Fruit fly (Drosophila melanogaster) whole organism, embryonic: ENCODE data around the gene CG1999.

Source experiments
- Antp ChIP-seq: fragments of 200-800 bp; sonication (Bioruptor generic); optimal IDR thresholded peaks from 3 replicates; lab custom pipeline; 2016; ENCODE audit warnings: missing biosample characterization, missing genetic modification characterization
- CG10147 ChIP-seq: fragments of 200-800 bp; sonication (Bioruptor generic); optimal IDR thresholded peaks from 2 replicates; lab custom pipeline; 2019; ENCODE audit warnings: missing biosample characterization, mild to moderate bottlenecking, missing genetic modification characterization, moderate library complexity
- CG10267 ChIP-seq: fragments of 200-800 bp; sonication (Bioruptor generic); optimal IDR thresholded peaks from 2 replicates; lab custom pipeline; 2018; ENCODE audit warnings: missing biosample characterization, mild to moderate bottlenecking, missing genetic modification characterization, moderate library complexity
- CG11560 ChIP-seq: fragments of 200-800 bp; sonication (Bioruptor generic); IDR thresholded peaks from 3 replicates; pipeline ENCODE4 v1.3.6; 2022; ENCODE audit warnings: missing biosample characterization, missing genetic modification characterization
- CG15011 ChIP-seq: fragments of 200-800 bp; sonication (Bioruptor generic); optimal IDR thresholded peaks from 3 replicates; lab custom pipeline; 2018; ENCODE audit warnings: missing biosample characterization, mild to moderate bottlenecking, missing genetic modification characterization
- CG16863 ChIP-seq: fragments of 200-800 bp; sonication (Bioruptor generic); optimal IDR thresholded peaks from 3 replicates; lab custom pipeline; 2016; ENCODE audit warnings: missing biosample characterization, missing genetic modification characterization
- CG18011 ChIP-seq: fragments of 200-800 bp; sonication (Bioruptor generic); optimal IDR thresholded peaks from 2 replicates; lab custom pipeline; 2017; ENCODE audit warnings: missing biosample characterization, missing genetic modification characterization, mild to moderate bottlenecking, moderate library complexity, missing genotype
- CG18476 ChIP-seq: fragments of 200-800 bp; sonication (Bioruptor generic); optimal IDR thresholded peaks from 2 replicates; lab custom pipeline; 2016; ENCODE audit warnings: missing biosample characterization, mild to moderate bottlenecking, missing genetic modification characterization
- CG18599 ChIP-seq: fragments of 200-800 bp; sonication (Bioruptor generic); optimal IDR thresholded peaks from 3 replicates; lab custom pipeline; 2017; ENCODE audit warnings: missing biosample characterization, missing genetic modification characterization, mild to moderate bottlenecking, moderate library complexity, missing genetic modification reagents
- CG2129 ChIP-seq: fragments of 200-800 bp; sonication (Bioruptor generic); IDR thresholded peaks from 2 replicates; pipeline ENCODE4 v1.3.6; 2022; ENCODE audit warnings: missing biosample characterization, missing genetic modification characterization; ENCODE audit not compliant: partially characterized antibody
- CG2199 ChIP-seq: fragments of 200-800 bp; sonication (Bioruptor generic); IDR thresholded peaks from 3 replicates; pipeline ENCODE4 v1.3.6; 2022; ENCODE audit warnings: missing biosample characterization, missing genetic modification characterization
- CG2678 ChIP-seq: fragments of 200-800 bp; sonication (Bioruptor generic); optimal IDR thresholded peaks from 3 replicates; lab custom pipeline; 2019; ENCODE audit warnings: missing biosample characterization, mild to moderate bottlenecking, missing genetic modification characterization, moderate library complexity
- CG2712 ChIP-seq: fragments of 200-800 bp; optimal IDR thresholded peaks from 3 replicates; lab custom pipeline; 2019; ENCODE audit warnings: missing biosample characterization, mild to moderate bottlenecking, missing genetic modification characterization, moderate library complexity
- CG31441 ChIP-seq: fragments of 200-800 bp; sonication (Bioruptor generic); IDR thresholded peaks from 2 replicates; pipeline ENCODE4 v1.3.6; 2022; ENCODE audit warnings: missing biosample characterization, missing genetic modification characterization
- CG32772 ChIP-seq: fragments of 200-800 bp; sonication (Bioruptor generic); IDR thresholded peaks from 2 replicates; pipeline ENCODE4 v1.3.6; 2022; ENCODE audit warnings: missing biosample characterization, missing genetic modification characterization
- CG3281 ChIP-seq: fragments of 200-800 bp; sonication (Bioruptor generic); optimal IDR thresholded peaks from 3 replicates; lab custom pipeline; 2017; ENCODE audit warnings: missing biosample characterization, mild to moderate bottlenecking, missing genetic modification characterization
- CG3995 ChIP-seq: fragments of 200-800 bp; sonication (Bioruptor generic); optimal IDR thresholded peaks from 3 replicates; lab custom pipeline; 2016; ENCODE audit warnings: missing biosample characterization, missing genetic modification characterization
- CG4328 ChIP-seq: fragments of 200-800 bp; sonication (Bioruptor generic); optimal IDR thresholded peaks from 3 replicates; lab custom pipeline; 2017; ENCODE audit warnings: missing biosample characterization, missing genetic modification reagents, missing genetic modification characterization
- CG6689 ChIP-seq: fragments of 200-800 bp; sonication (Bioruptor generic); IDR thresholded peaks from 2 replicates; pipeline ENCODE4 v1.3.6; 2022; ENCODE audit warnings: missing biosample characterization, missing genetic modification characterization
- CG7928 ChIP-seq: fragments of 200-800 bp; sonication (Bioruptor generic); optimal IDR thresholded peaks from 2 replicates; lab custom pipeline; 2017; ENCODE audit warnings: missing biosample characterization, mild to moderate bottlenecking, missing genetic modification characterization
- CG8478 ChIP-seq: fragments of >200 bp; optimal IDR thresholded peaks from 2 replicates; lab custom pipeline; 2018
- CG8924 ChIP-seq: fragments of 200-800 bp; optimal IDR thresholded peaks from 3 replicates; lab custom pipeline; 2019; ENCODE audit warnings: missing biosample characterization, mild to moderate bottlenecking, missing genetic modification characterization, moderate library complexity
- Dip2 ChIP-seq: fragments of 200-800 bp; sonication (Bioruptor generic); IDR thresholded peaks from 2 replicates; pipeline ENCODE4 v1.3.6; 2022; ENCODE audit warnings: missing biosample characterization, missing genetic modification characterization
- Doc3 ChIP-seq: fragments of 200-800 bp; sonication (Bioruptor generic); IDR thresholded peaks from 3 replicates; pipeline ENCODE4 v1.3.6; 2022; ENCODE audit warnings: missing biosample characterization, missing genetic modification characterization; ENCODE audit not compliant: partially characterized antibody
- Dp ChIP-seq: fragments of 200-800 bp; sonication (Bioruptor generic); optimal IDR thresholded peaks from 2 replicates; lab custom pipeline; 2018; ENCODE audit warnings: missing biosample characterization, mild to moderate bottlenecking, missing genetic modification characterization, moderate library complexity
- Drgx ChIP-seq: fragments of 200-800 bp; sonication (Bioruptor generic); IDR thresholded peaks from 2 replicates; pipeline ENCODE4 v1.3.6; 2022; ENCODE audit warnings: missing biosample characterization, missing genetic modification characterization
- E2f1 ChIP-seq: fragments of 200-800 bp; sonication (Bioruptor generic); IDR thresholded peaks from 2 replicates; pipeline ENCODE4 v1.3.6; 2022; ENCODE audit warnings: missing biosample characterization, missing genetic modification characterization
- Fer1 ChIP-seq: fragments of 200-800 bp; sonication (Bioruptor generic); optimal IDR thresholded peaks from 2 replicates; lab custom pipeline; 2017; ENCODE audit warnings: missing biosample characterization, mild to moderate bottlenecking, missing genetic modification characterization
- HLH3B ChIP-seq: fragments of 200-800 bp; sonication (Bioruptor generic); IDR thresholded peaks from 2 replicates; pipeline ENCODE4 v1.3.6; 2022; ENCODE audit warnings: missing biosample characterization, missing genetic modification characterization
- Hey ChIP-seq: fragments of 200-800 bp; sonication (Bioruptor generic); optimal IDR thresholded peaks from 3 replicates; lab custom pipeline; 2018; ENCODE audit warnings: missing biosample characterization, mild to moderate bottlenecking, missing genetic modification characterization
- Kr ChIP-seq: fragments of 200-800 bp; sonication (Bioruptor generic); optimal IDR thresholded peaks from 2 replicates; lab custom pipeline; 2017; ENCODE audit warnings: missing biosample characterization, mild to moderate bottlenecking, missing genetic modification characterization
- Lhr ChIP-seq: fragments of 200-800 bp; sonication (Bioruptor generic); optimal IDR thresholded peaks from 3 replicates; lab custom pipeline; 2017; ENCODE audit warnings: mild to moderate bottlenecking, missing biosample characterization, missing genetic modification reagents, missing genetic modification characterization
- MBD-R2 ChIP-seq: fragments of 200-800 bp; sonication (Bioruptor generic); IDR thresholded peaks from 2 replicates; pipeline ENCODE4 v1.3.6; 2022; ENCODE audit warnings: missing biosample characterization, missing genetic modification characterization
- Mes4 ChIP-seq: fragments of 200-800 bp; sonication (Bioruptor generic); optimal IDR thresholded peaks from 2 replicates; lab custom pipeline; 2016; ENCODE audit warnings: missing biosample characterization, missing genetic modification characterization
- NFAT ChIP-seq: fragments of 200-800 bp; sonication (Bioruptor generic); IDR thresholded peaks from 2 replicates; pipeline ENCODE4 v1.3.6; 2022; ENCODE audit warnings: missing biosample characterization, missing genetic modification characterization
- Usf ChIP-seq: fragments of 200-800 bp; sonication (Bioruptor generic); optimal IDR thresholded peaks from 2 replicates; lab custom pipeline; 2017; ENCODE audit warnings: missing genotype, missing biosample characterization, missing genetic modification characterization
- ase ChIP-seq: fragments of 200-800 bp; sonication (Bioruptor generic); IDR thresholded peaks from 3 replicates; pipeline ENCODE4 v1.3.6; 2022; ENCODE audit warnings: missing biosample characterization, missing genetic modification characterization
- br ChIP-seq: fragments of >200 bp; optimal IDR thresholded peaks from 2 replicates; lab custom pipeline; 2017
- cad ChIP-seq: fragments of >200 bp; optimal IDR thresholded peaks from 2 replicates; lab custom pipeline; 2017; ENCODE audit warnings: missing biosample characterization, missing genetic modification characterization
- ci ChIP-seq: fragments of 200-800 bp; sonication (Bioruptor generic); IDR thresholded peaks from 3 replicates; pipeline ENCODE4 v1.3.6; 2022; ENCODE audit warnings: missing biosample characterization, missing genetic modification characterization
- en ChIP-seq: fragments of 200-800 bp; sonication (Bioruptor generic); optimal IDR thresholded peaks from 2 replicates; lab custom pipeline; 2016; ENCODE audit warnings: missing biosample characterization, missing genetic modification characterization
- fd64A ChIP-seq: fragments of 200-800 bp; sonication (Bioruptor generic); optimal IDR thresholded peaks from 3 replicates; lab custom pipeline; 2018; ENCODE audit warnings: missing biosample characterization, mild to moderate bottlenecking, missing genetic modification characterization
- fru ChIP-seq: fragments of >200 bp; optimal IDR thresholded peaks from 2 replicates; lab custom pipeline; 2017
- gcm2 ChIP-seq: fragments of 200-800 bp; sonication (Bioruptor generic); optimal IDR thresholded peaks from 2 replicates; lab custom pipeline; 2016; ENCODE audit warnings: missing biosample characterization, missing genetic modification characterization
- hbn ChIP-seq: fragments of 200-800 bp; sonication (Bioruptor generic); IDR thresholded peaks from 2 replicates; pipeline ENCODE4 v1.3.6; 2022; ENCODE audit warnings: missing biosample characterization, missing genetic modification characterization; ENCODE audit not compliant: partially characterized antibody
- hth ChIP-seq: fragments of >200 bp; optimal IDR thresholded peaks from 2 replicates; lab custom pipeline; 2017; ENCODE audit warnings: inconsistent platforms
- knrl ChIP-seq: fragments of 200-800 bp; sonication (Bioruptor generic); IDR thresholded peaks from 3 replicates; pipeline ENCODE4 v1.3.6; 2022; ENCODE audit warnings: missing biosample characterization, missing genetic modification characterization; ENCODE audit not compliant: partially characterized antibody
- lbe ChIP-seq: fragments of 200-800 bp; sonication (Bioruptor generic); optimal IDR thresholded peaks from 2 replicates; lab custom pipeline; 2016; ENCODE audit warnings: missing biosample characterization, mild to moderate bottlenecking, missing genetic modification characterization
- otp ChIP-seq: fragments of 200-800 bp; sonication (Bioruptor generic); IDR thresholded peaks from 3 replicates; pipeline ENCODE4, ENCODE4 v1.3.6; 2022; ENCODE audit warnings: missing biosample characterization, missing genetic modification characterization
- ro ChIP-seq: fragments of 200-800 bp; sonication (Bioruptor generic); IDR thresholded peaks from 2 replicates; pipeline ENCODE4 v1.3.6; 2022; ENCODE audit warnings: missing biosample characterization, missing genetic modification characterization
- row ChIP-seq: fragments of 200-800 bp; sonication (Bioruptor generic); IDR thresholded peaks from 3 replicates; pipeline ENCODE4 v1.3.6; 2022; ENCODE audit warnings: missing biosample characterization, missing genetic modification characterization
- twi ChIP-seq: fragments of 200-800 bp; optimal IDR thresholded peaks from 2 replicates; lab custom pipeline; 2019; ENCODE audit warnings: missing biosample characterization, mild to moderate bottlenecking, missing genetic modification characterization, moderate library complexity

The CG1999 gene

dm6 chrX:7324816-7325246 is 33.8 kb upstream of the CG1999 start (continued):
- peak; percentile 92 for TF ChIP-seq CG18476
- peak; percentile 96 for TF ChIP-seq CG18599 (GFP tag; lab: Kevin White, UChicago)
- TF ChIP-seq CG6689 (GFP tag; lab: Robert Waterston, UW) = peak; percentile 96
- TF ChIP-seq twi (tag; lab: Kevin White, UChicago) = peak; percentile 96
- TF ChIP-seq ro = peak; percentile 91
- TF ChIP-seq CG18011 (GFP tag; lab: Kevin White, UChicago) = peak; percentile 75
- TF ChIP-seq fru = no peak
- TF ChIP-seq CG32772 (GFP tag; lab: Robert Waterston, UW) = peak; percentile 94
- peak; percentile 98 for TF ChIP-seq ci (GFP tag; lab: Robert Waterston, UW)
- peak; percentile 88 for TF ChIP-seq Kr (GFP tag; lab: Kevin White, UChicago)
- TF ChIP-seq E2f1 = peak; percentile 94
- TF ChIP-seq CG8478 (lab: Kevin White, UChicago) = no peak
- peak; percentile 76 for TF ChIP-seq Mes4 (GFP tag; lab: Kevin White, UChicago)
- TF ChIP-seq CG16863 (GFP tag; lab: Kevin White, UChicago) = peak; percentile 79
- TF ChIP-seq Drgx = peak; percentile 98
- peak; percentile 98 for TF ChIP-seq CG8924 (tag; lab: Kevin White, UChicago)
- peak; percentile 99 for TF ChIP-seq CG2712 (tag; lab: Kevin White, UChicago)
- peak; percentile 96 for TF ChIP-seq CG10267 (tag; lab: Kevin White, UChicago)
- peak; percentile 95 for TF ChIP-seq CG10147
- TF ChIP-seq HLH3B (GFP tag; lab: Robert Waterston, UW) = peak; percentile 97
- TF ChIP-seq CG3281 (GFP tag; lab: Kevin White, UChicago) = peak; percentile 93
- TF ChIP-seq Hey (tag; lab: Kevin White, UChicago) = peak; percentile 61
- peak; percentile 79 for TF ChIP-seq en
- TF ChIP-seq CG31441 (GFP tag; lab: Robert Waterston, UW) = peak; percentile 100
- no peak for TF ChIP-seq CG2129 (GFP tag; lab: Robert Waterston, UW)
- peak; percentile 91 for TF ChIP-seq lbe (GFP tag; lab: Kevin White, UChicago)
- no peak for TF ChIP-seq Doc3 (GFP tag; lab: Robert Waterston, UW)
- peak; percentile 62 for TF ChIP-seq CG3995
- no peak for TF ChIP-seq br
- peak; percentile 28 for TF ChIP-seq Antp (GFP tag; lab: Kevin White, UChicago)
- TF ChIP-seq row (GFP tag; lab: Robert Waterston, UW) = peak; percentile 98
- peak; percentile 65 for TF ChIP-seq gcm2 (GFP tag; lab: Kevin White, UChicago)
- TF ChIP-seq Usf (GFP tag; lab: Kevin White, UChicago) = peak; percentile 90
- TF ChIP-seq fd64A (GFP tag; lab: Kevin White, UChicago) = peak; percentile 93
- TF ChIP-seq cad = no peak
- TF ChIP-seq hth (lab: Kevin White, UChicago) = no peak
- TF ChIP-seq Lhr (GFP tag; lab: Kevin White, UChicago) = peak; percentile 96
- TF ChIP-seq CG4328 (GFP tag; lab: Kevin White, UChicago) = peak; percentile 91
- TF ChIP-seq MBD-R2 (GFP tag; lab: Robert Waterston, UW) = peak; percentile 83
- no peak for TF ChIP-seq knrl (GFP tag; lab: Robert Waterston, UW)
- TF ChIP-seq CG15011 (GFP tag; lab: Kevin White, UChicago) = peak; percentile 94
- no peak for TF ChIP-seq hbn (GFP tag; lab: Robert Waterston, UW)
- peak; percentile 96 for TF ChIP-seq otp (GFP tag; lab: Robert Waterston, UW)
- no peak for TF ChIP-seq Dp (GFP tag; lab: Kevin White, UChicago)
- TF ChIP-seq Fer1 = peak; percentile 96
- TF ChIP-seq CG11560 = peak; percentile 82
- TF ChIP-seq Dip2 (GFP tag; lab: Robert Waterston, UW) = 0 out of 2 replicates have a peak, but pooled peaks have one; percentile 14
- peak; percentile 85; the same call in 2 of the 3 replicates for TF ChIP-seq CG2199
- peak; percentile 75; the same call in 1 of the 2 replicates for TF ChIP-seq NFAT (GFP tag; lab: Robert Waterston, UW)
- TF ChIP-seq CG2678 (tag; lab: Kevin White, UChicago) = peak; percentile 98
- TF ChIP-seq ase (GFP tag; lab: Robert Waterston, UW) = peak; percentile 95
- TF ChIP-seq CG7928 (GFP tag; lab: Kevin White, UChicago) = peak; percentile 69
